Worm (Caenorhabditis elegans): ENCODE results near the gene mom-2.

Gene mom-2

ce11 chrV:8370705-8371104 lies 14.9 kb downstream of the mom-2 start, which contains the start of gene gpa-2:
Gene gpa-2 (plus strand): TSS chrV:8371005.
- TF ChIP-seq F52B5.7 (tag; optimal IDR thresholded peaks at IDR 0.05) (no peak), unc-62 (GFP tag; optimal IDR thresholded peaks at IDR 0.05) (no peak), snpc-1.3 (tag; optimal IDR thresholded peaks at IDR 0.05; ENCODE audit: insufficient read depth) (no peak), mel-28 (tag; optimal IDR thresholded peaks at IDR 0.05; ENCODE audit: borderline replicate concordance) (no peak), madf-6 (GFP tag; IDR thresholded peaks at IDR 0.05) (no peak), ceh-100 (GFP tag; IDR thresholded peaks at IDR 0.05) (no peak)

- no peak for TF ChIP-seq tbp1 (GFP tag; optimal IDR thresholded peaks at IDR 0.05)
- TF ChIP-seq Y56A3A.18 (GFP tag; IDR thresholded peaks at IDR 0.05) = no peak
- TF ChIP-seq lin-40 (tag; optimal IDR thresholded peaks at IDR 0.05) = no peak
- TF ChIP-seq aptf-2 (GFP tag; conservative IDR thresholded peaks at IDR 0.05) = no peak
- no peak for TF ChIP-seq F52B5.7 (tag; optimal IDR thresholded peaks at IDR 0.05)
- TF ChIP-seq ceh-79 (tag; optimal IDR thresholded peaks at IDR 0.05) = no peak
- TF ChIP-seq madf-6 (GFP tag; IDR thresholded peaks at IDR 0.05) = no peak
- no peak for TF ChIP-seq F23B12.7 (tag; optimal IDR thresholded peaks at IDR 0.05; ENCODE audit: insufficient read depth)
- TF ChIP-seq F37B4.10 (GFP tag; IDR thresholded peaks at IDR 0.05) = no peak
- no peak for TF ChIP-seq B0336.3 (GFP tag; IDR thresholded peaks at IDR 0.05)
These were observed 19.6 kb downstream of the mom-2 start, which contains the start of gene F38E1.10 for ce11 chrV:8375419-8375818. Gene F38E1.10 (minus strand): TSS chrV:8375519.

ce11 chrV:8375849-8376248 lies 20.1 kb downstream of the mom-2 start, which contains the start of gene F38E1.3:
Gene F38E1.3 (plus strand): TSS chrV:8376149.
- TF ChIP-seq nfyb-1 (GFP tag; IDR thresholded peaks at IDR 0.05) (no peak), Y95B8A.8 (GFP tag; IDR thresholded peaks at IDR 0.05) (no peak), ztf-25 (GFP tag; IDR thresholded peaks at IDR 0.05) (no peak), cebp-1 (GFP tag; IDR thresholded peaks at IDR 0.05) (no peak), cebp-1 (tag; optimal IDR thresholded peaks at IDR 0.05) (no peak), snpc-1.1 (tag; optimal IDR thresholded peaks at IDR 0.05; ENCODE audit: insufficient read depth) (no peak), lin-40 (tag; optimal IDR thresholded peaks at IDR 0.05) (no peak), ztf-28 (GFP tag; IDR thresholded peaks at IDR 0.05) (no peak), B0336.3 (GFP tag; IDR thresholded peaks at IDR 0.05) (no peak), ztf-26 (tag; optimal IDR thresholded peaks at IDR 0.05) (no peak), nfya-2 (GFP tag; IDR thresholded peaks at IDR 0.05) (no peak), pbrm-1 (GFP tag; IDR thresholded peaks at IDR 0.05) (no peak), ztf-18 (tag; optimal IDR thresholded peaks at IDR 0.05) (no peak), lin-35 (GFP tag; optimal IDR thresholded peaks at IDR 0.05) (no peak), sea-2 (GFP tag; IDR thresholded peaks at IDR 0.05) (no peak), tbx-9 (tag; optimal IDR thresholded peaks at IDR 0.05; ENCODE audit: borderline replicate concordance) (no peak), efl-1 (GFP tag; optimal IDR thresholded peaks at IDR 0.05) (no peak), zfh-2 (GFP tag; conservative IDR thresholded peaks at IDR 0.05) (no peak), cebp-2 (GFP tag; IDR thresholded peaks at IDR 0.05) (no peak), ceh-58 (GFP tag; IDR thresholded peaks at IDR 0.05) (no peak), hlh-26 (GFP tag; conservative IDR thresholded peaks at IDR 0.05) (no peak)

ce11 chrV:8379206-8379605 lies 23.4 kb downstream of the mom-2 start, which contains the start of gene F52E1.5:
Gene F52E1.5 (plus strand): TSS chrV:8379506.
- TF ChIP-seq madf-6 (GFP tag; IDR thresholded peaks at IDR 0.05) (no peak), hsf-1 (GFP tag; IDR thresholded peaks at IDR 0.05) (no peak), dpff-1 (tag; optimal IDR thresholded peaks at IDR 0.05) (no peak), ceh-40 (GFP tag; IDR thresholded peaks at IDR 0.05) (no peak), him-1 (tag; optimal IDR thresholded peaks at IDR 0.05) (no peak), aptf-3 (GFP tag; IDR thresholded peaks at IDR 0.05) (no peak), Y53G8AR.9 (GFP tag; conservative IDR thresholded peaks at IDR 0.05) (no peak), mcd-1 (GFP tag; IDR thresholded peaks at IDR 0.05) (no peak), madf-3 (GFP tag; IDR thresholded peaks at IDR 0.05) (no peak), snpc-3.4 (tag; optimal IDR thresholded peaks at IDR 0.05) (no peak), ztf-18 (tag; optimal IDR thresholded peaks at IDR 0.05) (no peak), attf-3 (GFP tag; conservative IDR thresholded peaks at IDR 0.05) (no peak), ceh-100 (GFP tag; IDR thresholded peaks at IDR 0.05) (no peak), ceh-27 (GFP tag; optimal IDR thresholded peaks at IDR 0.05) (no peak), F57C9.4 (tag; optimal IDR thresholded peaks at IDR 0.05) (no peak)

Measured in whole organism, young adult.